Worm (Caenorhabditis elegans): Measurements from ENCODE around the gene srx-42.

ce11 chrV:13918341-13918740 is 2.5 kb upstream of the srx-42 start, which contains the start of gene str-250:
- TF ChIP-seq fos-1 (tag; optimal IDR thresholded peaks at IDR 0.05) (no peak), lin-15B (tag; optimal IDR thresholded peaks at IDR 0.05) (no peak), ztf-11 (tag; optimal IDR thresholded peaks at IDR 0.05) (no peak), nhr-10 (tag; optimal IDR thresholded peaks at IDR 0.05) (no peak), nhr-28 (tag; optimal IDR thresholded peaks at IDR 0.05) (no peak), Y105C5A.15 (GFP tag; IDR thresholded peaks at IDR 0.05) (no peak), fkh-10 (GFP tag; optimal IDR thresholded peaks at IDR 0.05) (no peak)
